Worm (Caenorhabditis elegans): Measurements from ENCODE around the gene C14B9.8.

C14B9.8 gene

ce11 chrIII:8130177-8130902 lies 14.1 kb downstream of the C14B9.8 start, which contains the start of the genes rpl-21 and C14B9.10 (continued):
- TF ChIP-seq ztf-28 (GFP tag; IDR thresholded peaks at IDR 0.05) = 0 out of 2 replicates have a peak, but pooled peaks have one; percentile 22
- no peak for TF ChIP-seq lsy-27 (tag; optimal IDR thresholded peaks at IDR 0.05; ENCODE audit: borderline replicate concordance, insufficient read depth)
- no peak for TF ChIP-seq die-1 (tag; optimal IDR thresholded peaks at IDR 0.05)
- no peak for TF ChIP-seq lag-1 (GFP tag; IDR thresholded peaks at IDR 0.05)
- peak; percentile 76 for TF ChIP-seq rcor-1 (GFP tag; IDR thresholded peaks at IDR 0.05)
- no peak for TF ChIP-seq chd-7 (tag; optimal IDR thresholded peaks at IDR 0.05)
- TF ChIP-seq athp-1 (tag; optimal IDR thresholded peaks at IDR 0.05) = peak; percentile 35
- TF ChIP-seq sptf-2 (GFP tag; optimal IDR thresholded peaks at IDR 0.05) = no peak
- TF ChIP-seq T07F8.4 (tag; optimal IDR thresholded peaks at IDR 0.05) = no peak
- peak in 1 of 2 experiments; percentile 59 for TF ChIP-seq let-607 (tag; optimal IDR thresholded peaks at IDR 0.05)
- no peak for TF ChIP-seq cebp-2 (GFP tag; IDR thresholded peaks at IDR 0.05)
- no peak for TF ChIP-seq ztf-6 (GFP tag; IDR thresholded peaks at IDR 0.05)
- TF ChIP-seq F52B5.7 (tag; optimal IDR thresholded peaks at IDR 0.05) = no peak
- TF ChIP-seq madf-3 (GFP tag; IDR thresholded peaks at IDR 0.05) = peak; percentile 89

ce11 chrIII:8129195-8129594 lies 15.2 kb downstream of the C14B9.8 start:
- no peak for TF ChIP-seq pbrm-1 (GFP tag; IDR thresholded peaks at IDR 0.05)
- TF ChIP-seq F23B12.7 (tag; optimal IDR thresholded peaks at IDR 0.05; ENCODE audit: insufficient read depth) = no peak
- TF ChIP-seq zim-3 (tag; optimal IDR thresholded peaks at IDR 0.05) = no peak
- TF ChIP-seq F39B2.1 (GFP tag; IDR thresholded peaks at IDR 0.05) = peak; percentile 78; the same call in 1 of the 2 replicates
- TF ChIP-seq C17E4.6 (GFP tag; IDR thresholded peaks at IDR 0.05) = peak; percentile 31; the same call in 1 of the 2 replicates
- TF ChIP-seq tlf-1 (GFP tag; optimal IDR thresholded peaks at IDR 0.05) = peak; percentile 39
- TF ChIP-seq F33H1.4 (GFP tag; IDR thresholded peaks at IDR 0.05) = peak; percentile 57
- no peak for TF ChIP-seq dpl-1 (GFP tag; optimal IDR thresholded peaks at IDR 0.05)
- peak; percentile 56 for TF ChIP-seq athp-1 (tag; optimal IDR thresholded peaks at IDR 0.05)
- TF ChIP-seq B0261.1 (tag; optimal IDR thresholded peaks at IDR 0.05) = no peak
- TF ChIP-seq F49E8.2 (tag; optimal IDR thresholded peaks at IDR 0.05; ENCODE audit: insufficient read depth) = peak; percentile 67
- no peak for TF ChIP-seq ztf-3 (GFP tag; optimal IDR thresholded peaks at IDR 0.05)
- peak; percentile 83 for TF ChIP-seq hrde-1 (tag; optimal IDR thresholded peaks at IDR 0.05; ENCODE audit: borderline replicate concordance)
- peak; percentile 20; the same call in 1 of the 2 replicates for TF ChIP-seq ceh-100 (GFP tag; IDR thresholded peaks at IDR 0.05)
- 0 out of 2 replicates have a peak, but pooled peaks have one; percentile 18 for TF ChIP-seq hmg-20 (GFP tag; IDR thresholded peaks at IDR 0.05)
- TF ChIP-seq madf-6 (GFP tag; IDR thresholded peaks at IDR 0.05) = peak; percentile 73
- TF ChIP-seq snpc-4 (GFP tag; optimal IDR thresholded peaks at IDR 0.05) = no peak
- peak in 2 of 4 experiments; percentile 8 to 29 for TF ChIP-seq snpc-4 (tag; optimal IDR thresholded peaks at IDR 0.05)
- TF ChIP-seq madf-3 (GFP tag; IDR thresholded peaks at IDR 0.05) = peak; percentile 74; the same call in 1 of the 2 replicates
- TF ChIP-seq him-1 (tag; optimal IDR thresholded peaks at IDR 0.05) = peak; percentile 67
- peak; percentile 4 for TF ChIP-seq snpc-3.4 (tag; optimal IDR thresholded peaks at IDR 0.05)
- TF ChIP-seq madf-8 (GFP tag; conservative IDR thresholded peaks at IDR 0.05) = 0 out of 2 replicates have a peak, but pooled peaks have one; percentile 9
- TF ChIP-seq fkh-3 (tag; optimal IDR thresholded peaks at IDR 0.05) = no peak
- TF ChIP-seq lin-26 (GFP tag; IDR thresholded peaks at IDR 0.05) = peak; percentile 58; the same call in 1 of the 2 replicates
- TF ChIP-seq lsy-27 (tag; optimal IDR thresholded peaks at IDR 0.05; ENCODE audit: borderline replicate concordance, insufficient read depth) = no peak
- peak; percentile 62; the same call in 1 of the 2 replicates for TF ChIP-seq attf-6 (GFP tag; IDR thresholded peaks at IDR 0.05)
- TF ChIP-seq lin-54 (GFP tag; optimal IDR thresholded peaks at IDR 0.05) = peak; percentile 37
- TF ChIP-seq ets-4 (GFP tag; optimal IDR thresholded peaks at IDR 0.05) = no peak
- TF ChIP-seq hsf-1 (GFP tag; IDR thresholded peaks at IDR 0.05) = peak; percentile 74
- 0 out of 2 replicates have a peak, but pooled peaks have one; percentile 67 for TF ChIP-seq ceh-58 (GFP tag; IDR thresholded peaks at IDR 0.05)
- TF ChIP-seq ztf-18 (tag; optimal IDR thresholded peaks at IDR 0.05) = peak; percentile 8
- TF ChIP-seq Y56A3A.18 (GFP tag; IDR thresholded peaks at IDR 0.05) = 0 out of 2 replicates have a peak, but pooled peaks have one; percentile 54
- TF ChIP-seq somi-1 (GFP tag; optimal IDR thresholded peaks at IDR 0.05) = no peak
